Worm (Caenorhabditis elegans): ENCODE data around the gene R11D1.7.

DNA sequence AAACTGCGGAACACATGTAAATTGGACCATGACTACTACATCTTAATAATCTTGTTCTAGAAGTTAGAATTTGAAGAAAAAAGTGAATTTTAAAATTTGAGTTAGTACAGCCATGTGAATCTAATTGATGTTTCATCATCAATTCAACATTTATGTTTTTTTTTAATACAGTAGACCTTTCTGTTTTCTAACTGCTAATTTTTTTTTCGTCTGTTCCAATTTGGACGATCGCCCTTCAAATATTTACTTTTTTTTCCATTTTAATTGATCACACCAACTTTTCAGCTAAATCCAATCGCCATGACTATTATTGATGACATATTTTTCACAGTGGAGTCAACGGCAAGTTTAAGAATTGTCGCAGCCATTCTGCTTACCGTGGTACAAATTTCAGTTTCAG, 49.2 kb upstream of the R11D1.7 start, which contains the start of gene srx-116:
- TF ChIP-seq crh-2 (tag; optimal IDR thresholded peaks at IDR 0.05), result no peak
- TF ChIP-seq ama-1 (optimal IDR thresholded peaks at IDR 0.05), result no peak
- TF ChIP-seq aly-2 (tag; optimal IDR thresholded peaks at IDR 0.05), result no peak
- TF ChIP-seq snpc-4 (tag; optimal IDR thresholded peaks at IDR 0.05), result no peak
- no peak for TF ChIP-seq mab-5 (tag; optimal IDR thresholded peaks at IDR 0.05)
- no peak for TF ChIP-seq unc-62 (GFP tag; optimal IDR thresholded peaks at IDR 0.05)
